Worm (Caenorhabditis elegans): ENCODE measurements around the gene srh-279.

Gene srh-279

DNA sequence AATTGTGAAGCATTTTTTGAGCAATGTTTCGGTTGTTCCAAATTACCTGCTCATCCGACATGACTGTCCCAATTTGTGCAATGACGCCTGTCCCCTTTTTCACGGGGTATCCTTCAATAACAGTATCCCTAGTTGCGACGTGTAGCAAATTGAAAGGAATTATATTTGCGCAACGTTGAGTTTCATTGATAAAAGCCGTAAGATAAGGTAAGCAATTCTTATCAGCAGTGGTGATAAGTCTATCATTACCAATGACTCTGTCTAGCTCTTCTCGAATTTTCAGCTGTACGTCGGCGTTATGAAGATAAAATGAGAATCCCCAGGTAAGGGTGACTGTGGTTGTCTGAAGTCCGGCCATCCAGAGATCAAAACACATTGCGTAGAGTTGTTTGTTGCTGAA is 18.1 kb upstream of the srh-279 start:
- TF ChIP-seq scrt-1 (GFP tag; IDR thresholded peaks at IDR 0.05) (no peak), F13C5.2 (tag; optimal IDR thresholded peaks at IDR 0.05) (no peak), tra-4 (tag; optimal IDR thresholded peaks at IDR 0.05) (no peak)

DNA sequence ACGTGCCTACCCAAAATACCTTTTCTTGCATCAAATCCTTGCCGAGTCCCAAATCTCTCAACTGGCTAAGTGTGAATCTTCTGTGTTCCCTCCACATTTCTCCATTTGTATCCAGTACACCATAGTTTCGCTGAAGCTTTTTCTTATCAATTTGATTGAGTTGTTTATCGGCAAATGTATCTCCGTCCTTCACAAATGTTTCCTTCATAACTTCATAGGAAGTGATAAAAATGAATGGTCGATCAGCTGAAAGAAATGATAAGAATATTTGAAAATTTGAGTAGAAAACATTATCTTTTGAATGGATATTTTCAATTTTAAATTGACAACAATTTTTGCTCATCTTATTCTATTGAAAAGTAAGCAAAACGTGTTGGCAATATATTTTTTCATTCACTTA is 17.0 kb upstream of the srh-279 start:
- TF ChIP-seq F13C5.2 (tag; optimal IDR thresholded peaks at IDR 0.05) (no peak), tbx-11 (GFP tag; IDR thresholded peaks at IDR 0.05) (no peak), ceh-36 (tag; optimal IDR thresholded peaks at IDR 0.05) (no peak), flt-1 (GFP tag; IDR thresholded peaks at IDR 0.05) (no peak), tbx-37 (GFP tag; conservative IDR thresholded peaks at IDR 0.05) (no peak), ama-1 (optimal IDR thresholded peaks at IDR 0.05) (no peak), sea-1 (GFP tag; conservative IDR thresholded peaks at IDR 0.05) (no peak), hmbx-1 (tag; optimal IDR thresholded peaks at IDR 0.05) (no peak), hnd-1 (tag; optimal IDR thresholded peaks at IDR 0.05) (no peak), pes-1 (GFP tag; IDR thresholded peaks at IDR 0.05) (no peak), B0310.2 (tag; optimal IDR thresholded peaks at IDR 0.05) (no peak), aly-1 (tag; optimal IDR thresholded peaks at IDR 0.05) (no peak), hmg-4 (GFP tag; optimal IDR thresholded peaks at IDR 0.05) (no peak), ets-7 (tag; optimal IDR thresholded peaks at IDR 0.05) (no peak), scrt-1 (GFP tag; IDR thresholded peaks at IDR 0.05) (no peak), tra-4 (tag; optimal IDR thresholded peaks at IDR 0.05) (no peak), ceh-13 (GFP tag; optimal IDR thresholded peaks at IDR 0.05) (no peak)

ce11 chrV:16175757-16176156 is 16.5 kb upstream of the srh-279 start, which contains the start of gene cyp-33D1:
Gene cyp-33D1, minus strand, starts transcription at chrV:16175857.
- TF ChIP-seq tra-4 (tag; optimal IDR thresholded peaks at IDR 0.05) (no peak), ets-7 (tag; optimal IDR thresholded peaks at IDR 0.05) (no peak), sea-1 (GFP tag; conservative IDR thresholded peaks at IDR 0.05) (no peak), hmbx-1 (tag; optimal IDR thresholded peaks at IDR 0.05) (no peak), ceh-13 (GFP tag; optimal IDR thresholded peaks at IDR 0.05) (no peak), B0310.2 (tag; optimal IDR thresholded peaks at IDR 0.05) (no peak), tbx-37 (GFP tag; conservative IDR thresholded peaks at IDR 0.05) (no peak), scrt-1 (GFP tag; IDR thresholded peaks at IDR 0.05) (no peak)

DNA sequence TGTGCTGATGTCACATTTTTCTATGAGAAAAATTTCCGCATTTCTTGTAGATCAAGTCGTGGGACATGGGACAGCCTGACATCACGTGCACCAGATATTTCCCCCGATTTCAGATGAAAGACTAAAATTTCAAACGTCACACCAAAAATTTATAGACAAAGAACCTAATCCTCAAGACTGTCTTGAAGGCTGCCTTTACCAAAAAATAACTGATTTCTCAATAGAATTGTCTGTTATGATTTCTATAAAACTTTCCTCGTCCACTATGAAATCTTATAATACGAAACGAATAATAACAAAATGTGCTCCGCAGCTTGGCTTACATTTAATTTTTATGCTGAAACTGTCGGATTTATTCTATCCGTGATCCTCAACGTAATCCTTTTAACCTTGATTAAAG is 11.9 kb upstream of the srh-279 start, which contains the start of gene str-106:
str-106 (plus strand) TSS at position 301 of the 400 bp plus-strand sequence.
- TF ChIP-seq flt-1 (GFP tag; IDR thresholded peaks at IDR 0.05), result no peak
- TF ChIP-seq tra-4 (tag; optimal IDR thresholded peaks at IDR 0.05), result no peak

- TF ChIP-seq sea-1 (GFP tag; conservative IDR thresholded peaks at IDR 0.05) (no peak), ets-7 (tag; optimal IDR thresholded peaks at IDR 0.05) (no peak), scrt-1 (GFP tag; IDR thresholded peaks at IDR 0.05) (no peak), hnd-1 (tag; optimal IDR thresholded peaks at IDR 0.05) (no peak)
Observed at ce11 chrV:16182110-16182509, 10.1 kb upstream of the srh-279 start, which contains the start of gene srz-13. Gene srz-13, plus strand, starts transcription at chrV:16182410.

DNA sequence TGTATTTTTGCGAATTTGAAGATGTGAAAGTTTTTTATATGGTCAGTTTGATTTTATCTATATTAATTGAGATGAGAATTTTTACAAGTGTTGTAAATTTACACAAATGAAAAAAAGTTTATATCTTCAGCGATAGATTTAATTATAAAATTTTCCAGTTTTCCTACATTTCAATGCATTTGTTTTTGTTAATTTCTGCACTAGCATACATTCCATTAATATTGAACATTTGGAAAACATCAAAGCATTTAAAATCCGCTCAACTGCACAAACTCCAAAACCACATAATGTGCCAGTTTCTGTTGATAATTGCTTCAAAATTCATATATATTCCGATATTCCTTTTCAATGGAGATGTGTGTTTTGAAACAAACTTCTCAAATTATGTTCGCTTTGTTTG is 9.3 kb upstream of the srh-279 start, which contains the start of gene srh-277:
srh-277 (plus strand) TSS at position 301 of the 400 bp plus-strand sequence.
- TF ChIP-seq ceh-36 (tag; optimal IDR thresholded peaks at IDR 0.05) (no peak), ets-7 (tag; optimal IDR thresholded peaks at IDR 0.05) (no peak), flt-1 (GFP tag; IDR thresholded peaks at IDR 0.05) (no peak), hmg-4 (GFP tag; optimal IDR thresholded peaks at IDR 0.05) (no peak), tra-4 (tag; optimal IDR thresholded peaks at IDR 0.05) (no peak), F13C5.2 (tag; optimal IDR thresholded peaks at IDR 0.05) (no peak), hnd-1 (tag; optimal IDR thresholded peaks at IDR 0.05) (no peak), tbx-11 (GFP tag; IDR thresholded peaks at IDR 0.05) (no peak), sea-1 (GFP tag; conservative IDR thresholded peaks at IDR 0.05) (no peak), hmbx-1 (tag; optimal IDR thresholded peaks at IDR 0.05) (no peak), aly-1 (tag; optimal IDR thresholded peaks at IDR 0.05) (no peak), ceh-13 (GFP tag; optimal IDR thresholded peaks at IDR 0.05) (no peak), tbx-37 (GFP tag; conservative IDR thresholded peaks at IDR 0.05) (no peak), ama-1 (optimal IDR thresholded peaks at IDR 0.05) (no peak), B0310.2 (tag; optimal IDR thresholded peaks at IDR 0.05) (no peak), scrt-1 (GFP tag; IDR thresholded peaks at IDR 0.05) (no peak), pes-1 (GFP tag; IDR thresholded peaks at IDR 0.05) (no peak)

DNA sequence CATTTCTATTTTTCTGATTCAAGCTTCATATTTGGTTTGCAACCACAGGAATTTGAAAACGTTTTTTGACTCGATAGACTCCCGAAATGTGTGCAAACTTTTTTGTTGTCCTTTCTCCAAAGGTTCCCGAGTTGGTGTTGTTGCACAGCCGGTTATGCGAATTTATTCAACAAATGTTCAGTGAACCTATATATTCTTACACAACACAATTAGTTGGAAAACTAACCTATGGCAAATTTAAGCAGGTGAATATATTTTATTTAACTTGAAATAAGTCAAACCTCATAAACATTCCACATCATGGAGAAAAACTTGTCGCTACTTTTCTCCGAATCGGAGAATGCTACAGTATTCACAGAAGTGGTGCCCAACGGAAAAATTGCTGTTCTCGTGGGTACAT is 8.9 kb upstream of the srh-279 start, which contains the start of gene srz-14:
srz-14 (plus strand) TSS at position 301 of the 400 bp plus-strand sequence.
- TF ChIP-seq flt-1 (GFP tag; IDR thresholded peaks at IDR 0.05) (no peak), F13C5.2 (tag; optimal IDR thresholded peaks at IDR 0.05) (no peak), ceh-13 (GFP tag; optimal IDR thresholded peaks at IDR 0.05) (no peak), sea-1 (GFP tag; conservative IDR thresholded peaks at IDR 0.05) (no peak), ama-1 (optimal IDR thresholded peaks at IDR 0.05) (no peak), tbx-37 (GFP tag; conservative IDR thresholded peaks at IDR 0.05) (no peak), scrt-1 (GFP tag; IDR thresholded peaks at IDR 0.05) (no peak), hnd-1 (tag; optimal IDR thresholded peaks at IDR 0.05) (no peak), hmbx-1 (tag; optimal IDR thresholded peaks at IDR 0.05) (no peak), hmg-4 (GFP tag; optimal IDR thresholded peaks at IDR 0.05) (no peak)

DNA sequence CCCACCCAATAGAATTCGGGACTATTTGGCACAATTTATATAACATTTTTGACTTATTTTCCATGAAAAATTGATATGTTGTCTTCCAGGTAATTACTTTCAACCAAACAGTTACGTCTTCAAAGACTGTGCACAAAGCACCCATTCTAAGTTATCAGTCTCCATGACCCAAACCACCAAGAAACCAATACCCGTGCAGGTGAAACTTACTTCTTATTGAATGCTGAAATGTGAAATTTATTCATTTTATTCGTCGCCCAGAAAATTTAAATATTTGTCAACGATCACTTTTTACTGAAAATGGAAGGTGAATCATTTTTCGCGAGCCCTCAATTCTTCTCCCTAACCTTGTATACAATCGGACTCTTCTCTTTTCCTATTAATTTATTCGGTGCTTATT is 1.7 kb upstream of the srh-279 start, which contains the start of gene srh-281:
srh-281 (plus strand) TSS at position 301 of the 400 bp plus-strand sequence.
- TF ChIP-seq ets-7 (tag; optimal IDR thresholded peaks at IDR 0.05), result no peak

ce11 chrV:16194639-16195038 is 2.4 kb downstream of the srh-279 start, which contains the start of gene rabr-4:
Gene rabr-4, plus strand, starts transcription at chrV:16194939.
- TF ChIP-seq sea-1 (GFP tag; conservative IDR thresholded peaks at IDR 0.05), result no peak
- TF ChIP-seq ceh-13 (GFP tag; optimal IDR thresholded peaks at IDR 0.05), result no peak
- no peak for TF ChIP-seq hnd-1 (tag; optimal IDR thresholded peaks at IDR 0.05)
- TF ChIP-seq ceh-36 (tag; optimal IDR thresholded peaks at IDR 0.05), result no peak
- no peak for TF ChIP-seq F13C5.2 (tag; optimal IDR thresholded peaks at IDR 0.05)
- no peak for TF ChIP-seq B0310.2 (tag; optimal IDR thresholded peaks at IDR 0.05)
- TF ChIP-seq tbx-37 (GFP tag; conservative IDR thresholded peaks at IDR 0.05), result no peak
- no peak for TF ChIP-seq aly-1 (tag; optimal IDR thresholded peaks at IDR 0.05)

Data from whole organism, early embryonic.